In genomic region chr3L:2795363-2795957, dm6 we compare ENCODE assay signal across 4 fruit fly cellular contexts.
TF ChIP-seq lines count a peak whose summit lies in the region.

No protein-coding gene starts in this region.

- TF ChIP-seq CTCF in whole organism, embryonic (GFP tag; optimal IDR thresholded peaks at IDR 0.05; lab: Kevin White, UChicago) = no peak

TF ChIP-seq in whole organism, embryonic, 481 proteins besides CTCF, POLR2A, EP300 and RAD21 (continues in another document):
- TF ChIP-seq E2f2 (GFP tag; IDR thresholded peaks at IDR 0.05; lab: Robert Waterston, UW) (peak; percentile 27; the same call in 1 of the 2 replicates), CG17328 (GFP tag; IDR thresholded peaks at IDR 0.05; lab: Robert Waterston, UW) (peak; percentile 52; the same call in 1 of the 2 replicates), ac (GFP tag; optimal IDR thresholded peaks at IDR 0.05; lab: Kevin White, UChicago) (no peak), CG12769 (tag; optimal IDR thresholded peaks at IDR 0.05; lab: Kevin White, UChicago) (no peak), ci (GFP tag; IDR thresholded peaks at IDR 0.05; lab: Robert Waterston, UW) (peak; percentile 75; the same call in 2 of the 3 replicates), pan (optimal IDR thresholded peaks at IDR 0.05; lab: Kevin White, UChicago) (no peak), pan (GFP tag; optimal IDR thresholded peaks at IDR 0.05 in 1 of 2, IDR thresholded peaks at IDR 0.05 in 1 of 2) (peak in 1 of 2 experiments; percentile 20), lmd (GFP tag; IDR thresholded peaks at IDR 0.05; lab: Robert Waterston, UW) (peak; percentile 36), CG17359 (tag; optimal IDR thresholded peaks at IDR 0.05; lab: Kevin White, UChicago) (peak; percentile 7), bsh (GFP tag; optimal IDR thresholded peaks at IDR 0.05; lab: Kevin White, UChicago) (peak in 1 of 2 experiments; percentile 11), Drgx (GFP tag; IDR thresholded peaks at IDR 0.05; lab: Robert Waterston, UW) (peak; percentile 81), wor (GFP tag; IDR thresholded peaks at IDR 0.05; lab: Robert Waterston, UW) (peak; percentile 31; the same call in 1 of the 2 replicates), CG2712 (tag; optimal IDR thresholded peaks at IDR 0.05; lab: Kevin White, UChicago) (no peak), Dad (GFP tag; optimal IDR thresholded peaks at IDR 0.05; lab: Kevin White, UChicago) (no peak), zfh1 (GFP tag; IDR thresholded peaks at IDR 0.05; lab: Robert Waterston, UW) (peak; percentile 57; the same call in 2 of the 3 replicates), Optix (GFP tag; IDR thresholded peaks at IDR 0.05; lab: Robert Waterston, UW) (no peak), pzg (GFP tag; optimal IDR thresholded peaks at IDR 0.05; lab: Kevin White, UChicago) (no peak), row (GFP tag; IDR thresholded peaks at IDR 0.05; lab: Robert Waterston, UW) (peak; percentile 42; the same call in 2 of the 3 replicates), dpn (GFP tag; optimal IDR thresholded peaks at IDR 0.05; lab: Kevin White, UChicago) (peak in 1 of 2 experiments; percentile 16), CG10209 (GFP tag; optimal IDR thresholded peaks at IDR 0.05; lab: Kevin White, UChicago) (peak; percentile 16), CG10366 (GFP tag; IDR thresholded peaks at IDR 0.05; lab: Robert Waterston, UW) (peak; percentile 25)

TF ChIP-seq in whole organism, prepupa, 60 proteins besides CTCF, POLR2A, EP300 and RAD21 (continues in another document):
- TF ChIP-seq CG34406 (GFP tag; optimal IDR thresholded peaks at IDR 0.05; lab: Kevin White, UChicago) = peak; percentile 26
- TF ChIP-seq Hr39 (GFP tag; optimal IDR thresholded peaks at IDR 0.05; lab: Kevin White, UChicago) = peak; percentile 67
- TF ChIP-seq CG8632 (GFP tag; optimal IDR thresholded peaks at IDR 0.05; lab: Kevin White, UChicago) = peak; percentile 39
- peak; percentile 88 for TF ChIP-seq Hr4 (GFP tag; optimal IDR thresholded peaks at IDR 0.05; lab: Kevin White, UChicago)
- TF ChIP-seq vri (GFP tag; optimal IDR thresholded peaks at IDR 0.05; lab: Kevin White, UChicago) = no peak
- peak; percentile 41 for TF ChIP-seq Ets21C (GFP tag; optimal IDR thresholded peaks at IDR 0.05; lab: Kevin White, UChicago)
- TF ChIP-seq CG31627 (GFP tag; optimal IDR thresholded peaks at IDR 0.05; lab: Kevin White, UChicago) = peak; percentile 70
- TF ChIP-seq CG10631 (GFP tag; optimal IDR thresholded peaks at IDR 0.05; lab: Kevin White, UChicago) = no peak
- no peak for TF ChIP-seq CG16779 (tag; optimal IDR thresholded peaks at IDR 0.05; lab: Kevin White, UChicago)
- no peak for TF ChIP-seq CG4318 (GFP tag; optimal IDR thresholded peaks at IDR 0.05; lab: Kevin White, UChicago)
- peak; percentile 78 for TF ChIP-seq net (GFP tag; optimal IDR thresholded peaks at IDR 0.05; lab: Kevin White, UChicago)
- peak; percentile 35 for TF ChIP-seq Sox102F (GFP tag; optimal IDR thresholded peaks at IDR 0.05; lab: Kevin White, UChicago)
- no peak for TF ChIP-seq Sox15 (GFP tag; optimal IDR thresholded peaks at IDR 0.05; lab: Kevin White, UChicago)
- TF ChIP-seq CG8319 (GFP tag; optimal IDR thresholded peaks at IDR 0.05; lab: Kevin White, UChicago) = no peak
- peak; percentile 88 for TF ChIP-seq CG8119 (GFP tag; IDR thresholded peaks at IDR 0.05; lab: Robert Waterston, UW)
- peak; percentile 71 for TF ChIP-seq pdm3 (GFP tag; optimal IDR thresholded peaks at IDR 0.05; lab: Kevin White, UChicago)
- TF ChIP-seq Eip78C (GFP tag; lab: Kevin White, UChicago) = peak; percentile 80
- no peak for TF ChIP-seq CG11902 (GFP tag; optimal IDR thresholded peaks at IDR 0.05; lab: Kevin White, UChicago)
- TF ChIP-seq Gug (GFP tag; IDR thresholded peaks at IDR 0.05; lab: Robert Waterston, UW) = peak; percentile 79
- no peak for TF ChIP-seq fkh (GFP tag; optimal IDR thresholded peaks at IDR 0.05; lab: Kevin White, UChicago)
- peak; percentile 47 for TF ChIP-seq Met (GFP tag; optimal IDR thresholded peaks at IDR 0.05; lab: Kevin White, UChicago)
- no peak for TF ChIP-seq CG6808 (GFP tag; optimal IDR thresholded peaks at IDR 0.05; lab: Kevin White, UChicago)
- peak; percentile 28 for TF ChIP-seq CG32006 (GFP tag; optimal IDR thresholded peaks at IDR 0.05; lab: Kevin White, UChicago)
- peak; percentile 82 for TF ChIP-seq Blimp-1 (GFP tag; optimal IDR thresholded peaks at IDR 0.05; lab: Kevin White, UChicago)

TF ChIP-seq in whole organism, pupa, 21 proteins besides CTCF, POLR2A, EP300 and RAD21:
- peak; percentile 59; the same call in 1 of the 3 replicates for TF ChIP-seq fd96Ca (GFP tag; IDR thresholded peaks at IDR 0.05; lab: Robert Waterston, UW)
- no peak for TF ChIP-seq CG13204 (GFP tag; optimal IDR thresholded peaks at IDR 0.05; lab: Kevin White, UChicago)
- peak; percentile 53; the same call in 1 of the 2 replicates for TF ChIP-seq CG12605 (GFP tag; IDR thresholded peaks at IDR 0.05; lab: Robert Waterston, UW)
- TF ChIP-seq EcR (GFP tag; optimal IDR thresholded peaks at IDR 0.05; lab: Kevin White, UChicago) = no peak
- TF ChIP-seq CG4496 (GFP tag; IDR thresholded peaks at IDR 0.05; lab: Robert Waterston, UW) = peak; percentile 91
- TF ChIP-seq CG9948 (tag; optimal IDR thresholded peaks at IDR 0.05; lab: Kevin White, UChicago) = no peak
- TF ChIP-seq gl (tag; optimal IDR thresholded peaks at IDR 0.05; lab: Kevin White, UChicago) = no peak
- no peak for TF ChIP-seq CG17806 (tag; optimal IDR thresholded peaks at IDR 0.05; lab: Kevin White, UChicago)
- TF ChIP-seq CG34367 (tag; optimal IDR thresholded peaks at IDR 0.05; lab: Kevin White, UChicago) = no peak
- no peak for TF ChIP-seq Pif1A (GFP tag; optimal IDR thresholded peaks at IDR 0.05; lab: Kevin White, UChicago)
- TF ChIP-seq CG15710 (tag; optimal IDR thresholded peaks at IDR 0.05; lab: Kevin White, UChicago) = peak; percentile 22
- TF ChIP-seq Pif1B (GFP tag; optimal IDR thresholded peaks at IDR 0.05; lab: Kevin White, UChicago) = no peak
- TF ChIP-seq CG8301 (tag; optimal IDR thresholded peaks at IDR 0.05; lab: Kevin White, UChicago) = no peak
- no peak for TF ChIP-seq CG14655 (GFP tag; optimal IDR thresholded peaks at IDR 0.05; lab: Kevin White, UChicago)
- TF ChIP-seq Snoo (tag; optimal IDR thresholded peaks at IDR 0.05; lab: Kevin White, UChicago) = no peak
- TF ChIP-seq CG32121 (GFP tag; IDR thresholded peaks at IDR 0.05; lab: Robert Waterston, UW) = peak; percentile 82; the same call in 1 of the 2 replicates
- TF ChIP-seq rn (GFP tag; IDR thresholded peaks at IDR 0.05; lab: Robert Waterston, UW) = peak; percentile 68
- no peak for TF ChIP-seq CG8159 (tag; optimal IDR thresholded peaks at IDR 0.05; lab: Kevin White, UChicago)
- TF ChIP-seq CG10348 (GFP tag; IDR thresholded peaks at IDR 0.05; lab: Robert Waterston, UW) = 0 out of 2 replicates have a peak, but pooled peaks have one; percentile 25
- TF ChIP-seq D1 (tag; optimal IDR thresholded peaks at IDR 0.05; lab: Kevin White, UChicago) = no peak
- peak; percentile 82 for TF ChIP-seq Ets98B (GFP tag; IDR thresholded peaks at IDR 0.05; lab: Robert Waterston, UW)

TF ChIP-seq in whole organism, wandering third instar larva, 38 proteins besides CTCF, POLR2A, EP300 and RAD21 (continues in another document):
- TF ChIP-seq Sp1 (GFP tag; optimal IDR thresholded peaks at IDR 0.05; lab: Kevin White, UChicago) (peak; percentile 23), Mio (GFP tag; optimal IDR thresholded peaks at IDR 0.05; lab: Kevin White, UChicago) (no peak), Rel (GFP tag; optimal IDR thresholded peaks at IDR 0.05; lab: Kevin White, UChicago) (no peak), Rel (tag; optimal IDR thresholded peaks at IDR 0.05; lab: Kevin White, UChicago) (peak; percentile 6), N (GFP tag; optimal IDR thresholded peaks at IDR 0.05; lab: Kevin White, UChicago) (no peak), CG32264 (GFP tag; optimal IDR thresholded peaks at IDR 0.05; lab: Kevin White, UChicago) (no peak), br (GFP tag; optimal IDR thresholded peaks at IDR 0.05; lab: Kevin White, UChicago) (peak; percentile 15), woc (GFP tag; optimal IDR thresholded peaks at IDR 0.05; lab: Kevin White, UChicago) (no peak), fru (GFP tag; optimal IDR thresholded peaks at IDR 0.05; lab: Kevin White, UChicago) (peak; percentile 2), Dif (GFP tag; optimal IDR thresholded peaks at IDR 0.05; lab: Kevin White, UChicago; ENCODE audit: partially characterized antibody) (no peak), lola (GFP tag; optimal IDR thresholded peaks at IDR 0.05; lab: Kevin White, UChicago) (no peak), Abd-B (GFP tag; optimal IDR thresholded peaks at IDR 0.05; lab: Kevin White, UChicago) (no peak), OdsH (GFP tag; optimal IDR thresholded peaks at IDR 0.05; lab: Kevin White, UChicago) (peak; percentile 43), brk (GFP tag; optimal IDR thresholded peaks at IDR 0.05; lab: Kevin White, UChicago) (no peak), Vsx2 (GFP tag; optimal IDR thresholded peaks at IDR 0.05; lab: Kevin White, UChicago; ENCODE audit: partially characterized antibody) (no peak), dl (GFP tag; optimal IDR thresholded peaks at IDR 0.05; lab: Kevin White, UChicago; ENCODE audit: insufficient read depth in 1 of 2, partially characterized antibody in 2 of 2) (no peak), HLH106 (tag; optimal IDR thresholded peaks at IDR 0.05; lab: Kevin White, UChicago) (peak; percentile 47), tai (GFP tag; optimal IDR thresholded peaks at IDR 0.05; lab: Kevin White, UChicago) (no peak), CG9705 (GFP tag; optimal IDR thresholded peaks at IDR 0.05; lab: Kevin White, UChicago) (no peak), dmrt93B (GFP tag; optimal IDR thresholded peaks at IDR 0.05; lab: Kevin White, UChicago) (no peak), dsf (GFP tag; optimal IDR thresholded peaks at IDR 0.05; lab: Kevin White, UChicago; ENCODE audit: borderline replicate concordance) (no peak), h (GFP tag; optimal IDR thresholded peaks at IDR 0.05; lab: Kevin White, UChicago) (peak; percentile 85), Myc (optimal IDR thresholded peaks at IDR 0.05; lab: Kevin White, UChicago) (no peak), ey (GFP tag; optimal IDR thresholded peaks at IDR 0.05; lab: Kevin White, UChicago) (peak; percentile 56), sage (GFP tag; optimal IDR thresholded peaks at IDR 0.05; lab: Kevin White, UChicago) (no peak), sv (GFP tag; optimal IDR thresholded peaks at IDR 0.05; lab: Kevin White, UChicago) (peak; percentile 15), jim (GFP tag; optimal IDR thresholded peaks at IDR 0.05; lab: Kevin White, UChicago) (no peak), GATAd (GFP tag; optimal IDR thresholded peaks at IDR 0.05; lab: Kevin White, UChicago) (no peak), usp (GFP tag; optimal IDR thresholded peaks at IDR 0.05; lab: Kevin White, UChicago) (no peak), pan (optimal IDR thresholded peaks at IDR 0.05; lab: Kevin White, UChicago) (no peak), Jra (GFP tag; optimal IDR thresholded peaks at IDR 0.05; lab: Kevin White, UChicago) (no peak), CrebA (GFP tag; optimal IDR thresholded peaks at IDR 0.05; lab: Kevin White, UChicago; ENCODE audit: borderline replicate concordance) (no peak), foxo (GFP tag; optimal IDR thresholded peaks at IDR 0.05; lab: Kevin White, UChicago) (peak in 1 of 2 experiments; percentile 67)

Comparison
In these comparisons a context has a peak if more than half of its experiments do, and no peak if none do; other contexts are left out.
1. Of the 7 proteins assayed by ChIP-seq in both whole organism, embryonic and whole organism, prepupa: peak only in whole organism, embryonic: none; only in whole organism, prepupa: Blimp-1, CG6854 and Hr39; in both: Gug and Sox102F; in neither: 2.